Worm (Caenorhabditis elegans): ENCODE measurements around the gene str-150.

- TF ChIP-seq flt-1 (GFP tag; IDR thresholded peaks at IDR 0.05) = no peak
- no peak for TF ChIP-seq med-1 (GFP tag; optimal IDR thresholded peaks at IDR 0.05; ENCODE audit: insufficient read depth)
Measured at ce11 chrV:16565639-16566038, 17.4 kb upstream of the str-150 start, which contains the start of gene sru-45.
